Fruit fly (Drosophila melanogaster) whole organism, embryonic: ENCODE results near the gene Nepl20.

Experiments
- Adf1 ChIP-seq: fragments of 200-800 bp; sonication (Bioruptor generic); IDR thresholded peaks from 2 replicates; pipeline ENCODE4 v1.3.6; 2022; ENCODE audit warnings: missing biosample characterization, missing genetic modification characterization
- Atf6 ChIP-seq: fragments of 200-800 bp; sonication (Bioruptor generic); IDR thresholded peaks from 2 replicates; pipeline ENCODE4 v1.3.6; 2022; ENCODE audit warnings: missing biosample characterization, missing genetic modification characterization
- Blimp-1 ChIP-seq: fragments of 200-800 bp; sonication (Bioruptor generic); optimal IDR thresholded peaks from 3 replicates; lab custom pipeline; 2018; ENCODE audit warnings: missing biosample characterization, missing genetic modification characterization, mild to moderate bottlenecking, moderate library complexity, missing genetic modification reagents
- CG10209 ChIP-seq: fragments of 200-800 bp; sonication (Bioruptor generic); optimal IDR thresholded peaks from 3 replicates; lab custom pipeline; 2017; ENCODE audit warnings: missing biosample characterization, mild to moderate bottlenecking, missing genetic modification characterization, missing genetic modification reagents
- CG10267 ChIP-seq: fragments of 200-800 bp; sonication (Bioruptor generic); optimal IDR thresholded peaks from 2 replicates; lab custom pipeline; 2018; ENCODE audit warnings: missing biosample characterization, mild to moderate bottlenecking, missing genetic modification characterization, moderate library complexity
- CG10274 ChIP-seq: fragments of 200-800 bp; sonication (Bioruptor generic); optimal IDR thresholded peaks from 3 replicates; lab custom pipeline; 2017; ENCODE audit warnings: missing biosample characterization, mild to moderate bottlenecking, missing genetic modification characterization
- CG10543 ChIP-seq: fragments of 200-800 bp; sonication (Bioruptor generic); optimal IDR thresholded peaks from 3 replicates; lab custom pipeline; 2017; ENCODE audit warnings: missing biosample characterization, mild to moderate bottlenecking, missing genetic modification characterization, moderate library complexity
- CG12391 ChIP-seq: fragments of 200-800 bp; sonication (Bioruptor generic); optimal IDR thresholded peaks from 3 replicates; lab custom pipeline; 2018; ENCODE audit warnings: missing biosample characterization, mild to moderate bottlenecking, missing genetic modification characterization, moderate library complexity
- CG15269 ChIP-seq: fragments of 200-800 bp; sonication (Bioruptor generic); optimal IDR thresholded peaks from 2 replicates; lab custom pipeline; 2018; ENCODE audit warnings: missing biosample characterization, mild to moderate bottlenecking, missing genetic modification characterization, moderate library complexity
- CG1529 ChIP-seq: fragments of 200-800 bp; sonication (Bioruptor generic); optimal IDR thresholded peaks from 3 replicates; lab custom pipeline; 2018; ENCODE audit warnings: missing biosample characterization, missing genetic modification characterization
- CG16779 ChIP-seq: fragments of 200-800 bp; sonication (Bioruptor generic); IDR thresholded peaks from 2 replicates; pipeline ENCODE4 v1.3.6; 2022; ENCODE audit warnings: missing biosample characterization, missing genetic modification characterization
- CG18599 ChIP-seq: fragments of 200-800 bp; sonication (Bioruptor generic); optimal IDR thresholded peaks from 3 replicates; lab custom pipeline; 2017; ENCODE audit warnings: missing biosample characterization, missing genetic modification characterization, mild to moderate bottlenecking, moderate library complexity, missing genetic modification reagents
- CG31441 ChIP-seq: fragments of 200-800 bp; sonication (Bioruptor generic); IDR thresholded peaks from 2 replicates; pipeline ENCODE4 v1.3.6; 2022; ENCODE audit warnings: missing biosample characterization, missing genetic modification characterization
- CG3995 ChIP-seq: fragments of 200-800 bp; sonication (Bioruptor generic); optimal IDR thresholded peaks from 3 replicates; lab custom pipeline; 2016; ENCODE audit warnings: missing biosample characterization, missing genetic modification characterization
- CG4424 ChIP-seq: fragments of 200-800 bp; sonication (Bioruptor generic); optimal IDR thresholded peaks from 3 replicates; lab custom pipeline; 2016; ENCODE audit warnings: missing biosample characterization, missing genetic modification characterization
- CG7556 ChIP-seq: fragments of 200-800 bp; sonication (Bioruptor generic); optimal IDR thresholded peaks from 2 replicates; lab custom pipeline; 2017; ENCODE audit warnings: missing biosample characterization, mild to moderate bottlenecking, missing genetic modification characterization
- CG7839 ChIP-seq: fragments of 200-800 bp; sonication (Bioruptor generic); optimal IDR thresholded peaks from 3 replicates; lab custom pipeline; 2018; ENCODE audit warnings: missing biosample characterization, mild to moderate bottlenecking, missing genetic modification characterization, moderate library complexity
- CG9727 ChIP-seq: fragments of 200-800 bp; sonication (Bioruptor generic); optimal IDR thresholded peaks from 3 replicates; lab custom pipeline; 2017; ENCODE audit warnings: missing biosample characterization, mild to moderate bottlenecking, missing genetic modification characterization
- CTCF ChIP-seq: fragments of 200-800 bp; sonication (Bioruptor generic); optimal IDR thresholded peaks from 2 replicates; lab custom pipeline; 2017; ENCODE audit warnings: missing biosample characterization, mild to moderate bottlenecking, missing genetic modification characterization, moderate library complexity
- Deaf1 ChIP-seq: fragments of 200-800 bp; optimal IDR thresholded peaks from 3 replicates; lab custom pipeline; 2019; ENCODE audit warnings: missing biosample characterization, mild to moderate bottlenecking, missing genetic modification characterization, moderate library complexity
- Doc3 ChIP-seq: fragments of 200-800 bp; sonication (Bioruptor generic); IDR thresholded peaks from 3 replicates; pipeline ENCODE4 v1.3.6; 2022; ENCODE audit warnings: missing biosample characterization, missing genetic modification characterization; ENCODE audit not compliant: partially characterized antibody
- Drgx ChIP-seq: fragments of 200-800 bp; sonication (Bioruptor generic); IDR thresholded peaks from 2 replicates; pipeline ENCODE4 v1.3.6; 2022; ENCODE audit warnings: missing biosample characterization, missing genetic modification characterization
- GATAe ChIP-seq: fragments of 200-800 bp; sonication (Bioruptor generic); conservative IDR thresholded peaks from 2 replicates; pipeline ENCODE4 v1.3.6; 2022; ENCODE audit warnings: missing biosample characterization, missing genetic modification characterization
- Med ChIP-seq: fragments of 200-800 bp; sonication (Bioruptor generic); peaks from one replicate; lab custom pipeline; 2016; ENCODE audit warnings: missing biosample characterization, missing genetic modification characterization, mild to moderate bottlenecking, inconsistent platforms, moderate library complexity
- Opbp ChIP-seq: fragments of 200-800 bp; sonication (Bioruptor generic); IDR thresholded peaks from 3 replicates; pipeline ENCODE4 v1.3.6; 2022; ENCODE audit warnings: missing biosample characterization, missing genetic modification characterization; ENCODE audit not compliant: partially characterized antibody
- Rx ChIP-seq: fragments of 200-800 bp; sonication (Bioruptor generic); IDR thresholded peaks from 2 replicates; pipeline ENCODE4 v1.3.6; 2022; ENCODE audit warnings: missing biosample characterization, missing genetic modification characterization
- Sox100B ChIP-seq: fragments of 200-800 bp; sonication (Bioruptor generic); optimal IDR thresholded peaks from 3 replicates; lab custom pipeline; 2018; ENCODE audit warnings: missing biosample characterization, mild to moderate bottlenecking, missing genetic modification characterization
- abd-A ChIP-seq: fragments of 200-800 bp; sonication (Bioruptor generic); optimal IDR thresholded peaks from 3 replicates; lab custom pipeline; 2019; ENCODE audit warnings: missing biosample characterization, mild to moderate bottlenecking, missing genetic modification characterization, moderate library complexity
- ase ChIP-seq: fragments of 200-800 bp; sonication (Bioruptor generic); IDR thresholded peaks from 3 replicates; pipeline ENCODE4 v1.3.6; 2022; ENCODE audit warnings: missing biosample characterization, missing genetic modification characterization
- bsh ChIP-seq, 2 experiments: fragments of 200-800 bp; sonication (Bioruptor generic); optimal IDR thresholded peaks; 2 replicates each; lab custom pipeline; 2017 to 2018; ENCODE audit warnings: mild to moderate bottlenecking in 2 of 2, missing biosample characterization in 2 of 2, missing genetic modification characterization in 2 of 2, moderate library complexity in 1 of 2
- cg ChIP-seq: fragments of 200-800 bp; sonication (Bioruptor generic); optimal IDR thresholded peaks from 3 replicates; lab custom pipeline; 2019; ENCODE audit warnings: missing biosample characterization, mild to moderate bottlenecking, missing genetic modification characterization, moderate library complexity
- chinmo ChIP-seq: fragments of 200-800 bp; sonication (Bioruptor generic); IDR thresholded peaks from 4 replicates; pipeline ENCODE4 v1.3.6; 2022; ENCODE audit warnings: missing biosample characterization, missing genetic modification characterization; ENCODE audit not compliant: partially characterized antibody
- chm ChIP-seq: fragments of 200-800 bp; sonication (Bioruptor generic); IDR thresholded peaks from 2 replicates; pipeline ENCODE4 v1.3.6; 2022; ENCODE audit warnings: missing biosample characterization, missing genetic modification characterization
- crol ChIP-seq: fragments of 200-800 bp; sonication (Bioruptor generic); IDR thresholded peaks from 2 replicates; pipeline ENCODE4 v1.3.6; 2022; ENCODE audit warnings: missing biosample characterization, missing genetic modification characterization
- dmrt11E ChIP-seq: fragments of 200-800 bp; sonication (Bioruptor generic); optimal IDR thresholded peaks from 3 replicates; lab custom pipeline; 2018; ENCODE audit warnings: missing biosample characterization, mild to moderate bottlenecking, missing genetic modification characterization, moderate library complexity
- dmrt99B ChIP-seq: fragments of 200-800 bp; sonication (Bioruptor generic); optimal IDR thresholded peaks from 2 replicates; lab custom pipeline; 2018; ENCODE audit warnings: missing biosample characterization, mild to moderate bottlenecking, missing genetic modification characterization, moderate library complexity
- fd96Cb ChIP-seq: fragments of 200-800 bp; sonication (Bioruptor generic); optimal IDR thresholded peaks from 2 replicates; lab custom pipeline; 2018; ENCODE audit warnings: missing biosample characterization, mild to moderate bottlenecking, missing genetic modification characterization, moderate library complexity
- gcm ChIP-seq: fragments of 200-800 bp; sonication (Bioruptor generic); optimal IDR thresholded peaks from 2 replicates; lab custom pipeline; 2019; ENCODE audit warnings: missing biosample characterization, mild to moderate bottlenecking, missing genetic modification characterization, moderate library complexity
- gsb ChIP-seq: fragments of 200-800 bp; sonication (Bioruptor generic); IDR thresholded peaks from 2 replicates; pipeline ENCODE4 v1.3.6; 2022; ENCODE audit warnings: missing biosample characterization, missing genetic modification characterization
- hkb ChIP-seq, 2 experiments: fragments of 200-800 bp in 1 of 2; fragments of >200 bp in 1 of 2; sonication (Bioruptor generic) in 1 of 2; IDR thresholded peaks in 1 of 2; optimal IDR thresholded peaks in 1 of 2; 2 replicates each; pipeline versions ENCODE4 v1.3.6 to Lab custom; 2017 to 2022; ENCODE audit warnings: missing biosample characterization in 1 of 2, missing genetic modification characterization in 1 of 2
- ken ChIP-seq: fragments of 200-800 bp; sonication (Bioruptor generic); IDR thresholded peaks from 3 replicates; pipeline ENCODE4 v1.3.6; 2022; ENCODE audit warnings: missing biosample characterization, missing genetic modification characterization
- nom ChIP-seq: fragments of 200-800 bp; sonication (Bioruptor generic); optimal IDR thresholded peaks from 2 replicates; lab custom pipeline; 2017; ENCODE audit warnings: missing biosample characterization, missing genetic modification characterization, mild to moderate bottlenecking, moderate library complexity, missing genetic modification reagents
- org-1 ChIP-seq: fragments of 200-800 bp; sonication (Bioruptor generic); optimal IDR thresholded peaks from 2 replicates; lab custom pipeline; 2017; ENCODE audit warnings: missing biosample characterization, missing genetic modification characterization
- phol ChIP-seq: fragments of 200-800 bp; sonication (Bioruptor generic); optimal IDR thresholded peaks from 3 replicates; lab custom pipeline; 2018; ENCODE audit warnings: missing biosample characterization, mild to moderate bottlenecking, missing genetic modification characterization, moderate library complexity
- rib ChIP-seq: fragments of 200-800 bp; sonication (Bioruptor generic); IDR thresholded peaks from 2 replicates; pipeline ENCODE4 v1.3.6; 2022; ENCODE audit warnings: missing biosample characterization, missing genetic modification characterization
- row ChIP-seq: fragments of 200-800 bp; sonication (Bioruptor generic); IDR thresholded peaks from 3 replicates; pipeline ENCODE4 v1.3.6; 2022; ENCODE audit warnings: missing biosample characterization, missing genetic modification characterization
- sr ChIP-seq: fragments of 200-800 bp; sonication (Bioruptor generic); IDR thresholded peaks from 3 replicates; pipeline ENCODE4 v1.3.6; 2022; ENCODE audit warnings: missing biosample characterization, missing genetic modification characterization
- tio ChIP-seq: fragments of 200-800 bp; sonication (Bioruptor generic); optimal IDR thresholded peaks from 2 replicates; lab custom pipeline; 2017; ENCODE audit warnings: missing biosample characterization, missing genetic modification characterization, inconsistent platforms
- vvl ChIP-seq: fragments of 200-800 bp; sonication (Bioruptor generic); IDR thresholded peaks from 2 replicates; pipeline ENCODE4 v1.3.6; 2022; ENCODE audit warnings: missing biosample characterization, missing genetic modification characterization

The Nepl20 gene

DNA sequence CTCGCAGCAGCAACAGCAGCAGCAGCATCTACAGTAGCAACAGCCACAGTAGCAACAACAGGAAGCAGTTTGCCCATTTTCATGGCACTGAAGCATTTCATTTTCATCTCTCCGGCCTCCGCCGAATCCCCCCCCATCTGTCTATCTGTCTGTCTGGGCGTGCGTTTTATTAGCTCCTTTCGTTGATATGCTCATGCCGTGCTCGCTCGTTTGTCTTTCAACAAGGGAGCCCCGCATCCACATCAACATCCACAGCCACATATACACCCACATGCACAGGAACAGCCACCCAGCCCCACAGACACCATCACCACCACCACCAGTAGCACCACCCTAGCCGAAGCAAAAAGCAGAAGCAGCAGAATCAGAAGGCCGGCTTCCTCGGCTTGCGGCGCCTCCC lies 29.1 kb upstream of the Nepl20 start:
- TF ChIP-seq gcm (GFP tag; lab: Kevin White, UChicago) (peak; percentile 14), crol (GFP tag; lab: Robert Waterston, UW) (peak; percentile 87), CTCF (GFP tag; lab: Kevin White, UChicago) (no peak), ken (0 out of 3 replicates have a peak, but pooled peaks have one; percentile 42), cg (GFP tag; lab: Kevin White, UChicago) (peak; percentile 50), nom (GFP tag; lab: Kevin White, UChicago) (peak; percentile 38), Med (GFP tag; lab: Kevin White, UChicago) (peak; percentile 79), CG3995 (GFP tag; lab: Kevin White, UChicago) (no peak), CG15269 (tag; lab: Kevin White, UChicago) (no peak), hkb (optimal IDR thresholded peaks at IDR 0.05; lab: Kevin White, UChicago) (no peak), hkb (GFP tag; IDR thresholded peaks at IDR 0.05; lab: Robert Waterston, UW) (no peak), CG10274 (no peak), chinmo (GFP tag; lab: Robert Waterston, UW) (0 out of 4 replicates have a peak, but pooled peaks have one; percentile 68), abd-A (tag; lab: Kevin White, UChicago) (peak; percentile 92), rib (0 out of 2 replicates have a peak, but pooled peaks have one; percentile 27), CG10267 (tag; lab: Kevin White, UChicago) (no peak), Doc3 (GFP tag; lab: Robert Waterston, UW) (0 out of 3 replicates have a peak, but pooled peaks have one; percentile 15), org-1 (GFP tag; lab: Kevin White, UChicago) (peak; percentile 59), GATAe (GFP tag; lab: Robert Waterston, UW) (no peak), Adf1 (GFP tag; lab: Robert Waterston, UW) (peak; percentile 8; the same call in 1 of the 2 replicates), Deaf1 (peak; percentile 45), CG10543 (GFP tag; lab: Kevin White, UChicago) (peak; percentile 25), Atf6 (GFP tag; lab: Robert Waterston, UW) (0 out of 2 replicates have a peak, but pooled peaks have one; percentile 16), sr (0 out of 3 replicates have a peak, but pooled peaks have one; percentile 36), chm (GFP tag; lab: Robert Waterston, UW) (0 out of 2 replicates have a peak, but pooled peaks have one; percentile 10), CG16779 (0 out of 2 replicates have a peak, but pooled peaks have one; percentile 29)

DNA sequence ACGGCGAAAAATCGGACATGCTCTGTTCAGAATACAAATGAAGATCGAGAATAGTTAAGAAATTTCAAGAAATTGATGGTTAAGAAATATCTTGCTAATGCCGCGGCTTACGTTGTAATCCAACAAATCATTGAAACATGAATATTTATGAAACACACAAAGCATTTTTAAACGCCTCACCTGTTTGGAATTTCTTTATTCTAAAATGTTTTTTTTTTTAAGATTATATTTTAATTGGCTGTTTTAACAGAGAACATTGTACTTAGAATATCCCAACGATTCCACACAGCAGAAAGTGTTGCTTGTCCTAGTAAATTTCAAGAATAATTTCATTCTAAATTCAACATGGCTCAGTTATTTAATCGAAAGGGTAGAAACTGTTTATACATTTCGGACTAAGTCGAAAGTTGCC lies 28.6 kb upstream of the Nepl20 start:
- peak; percentile 5 for TF ChIP-seq dmrt99B (tag; lab: Kevin White, UChicago)
- TF ChIP-seq Rx (GFP tag; lab: Robert Waterston, UW), result no peak
- peak; percentile 45 for TF ChIP-seq phol
- TF ChIP-seq CG7556 (GFP tag; lab: Kevin White, UChicago), result peak; percentile 53
- TF ChIP-seq CG12391 (tag; lab: Kevin White, UChicago), result peak; percentile 38
- TF ChIP-seq CG4424 (GFP tag; lab: Kevin White, UChicago), result peak; percentile 8
- TF ChIP-seq Sox100B (GFP tag; lab: Kevin White, UChicago), result peak; percentile 17
- TF ChIP-seq Opbp (GFP tag; lab: Robert Waterston, UW), result no peak
- TF ChIP-seq Drgx (GFP tag; lab: Robert Waterston, UW), result peak; percentile 13; the same call in 1 of the 2 replicates
- TF ChIP-seq CG7839 (tag; lab: Kevin White, UChicago), result peak; percentile 32
- TF ChIP-seq CG9727, result peak; percentile 8
- peak; percentile 41 for TF ChIP-seq dmrt11E (tag; lab: Kevin White, UChicago)
- peak; percentile 31 for TF ChIP-seq Blimp-1
- TF ChIP-seq CG1529 (GFP tag; lab: Kevin White, UChicago), result peak; percentile 28
- 0 out of 3 replicates have a peak, but pooled peaks have one; percentile 33 for TF ChIP-seq row (GFP tag; lab: Robert Waterston, UW)
- peak; percentile 5 for TF ChIP-seq tio
- TF ChIP-seq gsb (GFP tag; lab: Robert Waterston, UW), result no peak
- peak; percentile 15 for TF ChIP-seq CG18599
- no peak for TF ChIP-seq vvl (GFP tag; lab: Robert Waterston, UW)
- TF ChIP-seq ase (GFP tag; lab: Robert Waterston, UW), result no peak
- TF ChIP-seq CG31441 (GFP tag; lab: Robert Waterston, UW), result peak; percentile 48
- TF ChIP-seq fd96Cb (tag; lab: Kevin White, UChicago), result peak; percentile 26
- peak; percentile 14 for TF ChIP-seq CG10209
- peak in 1 of 2 experiments; percentile 40 for TF ChIP-seq bsh (GFP tag; optimal IDR thresholded peaks at IDR 0.05; lab: Kevin White, UChicago)
